Worm (Caenorhabditis elegans): ENCODE measurements around the gene pqn-41.

The pqn-41 gene

DNA sequence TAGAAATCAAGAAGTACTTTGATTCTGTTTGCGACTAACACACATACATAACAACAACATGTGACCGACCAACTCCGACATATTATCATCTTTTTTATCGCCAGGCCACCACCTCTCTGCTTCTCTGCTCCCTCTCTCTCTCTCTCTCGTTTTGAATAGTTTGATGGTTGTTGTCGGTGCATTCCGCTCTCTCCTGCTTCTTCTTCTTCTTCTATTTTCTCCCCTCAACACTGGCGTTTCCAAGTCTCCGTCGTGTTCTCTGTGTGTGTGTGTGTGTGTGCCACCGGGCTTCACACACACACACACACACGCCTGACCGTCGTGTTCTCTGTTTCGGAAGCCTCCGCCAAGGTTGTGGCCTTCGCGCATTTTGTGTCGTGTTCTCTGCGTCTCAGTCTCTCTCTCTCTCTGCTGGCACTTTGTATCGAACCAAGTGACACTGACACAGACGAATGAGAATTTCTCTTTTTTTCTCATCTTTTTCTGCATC is 19.3 kb downstream of the pqn-41 start (continued):
- TF ChIP-seq fkh-10 (GFP tag; optimal IDR thresholded peaks at IDR 0.05) (peak; percentile 94), mep-1 (tag; optimal IDR thresholded peaks at IDR 0.05) (peak; percentile 82), elt-2 (tag; optimal IDR thresholded peaks at IDR 0.05) (peak; percentile 99), ceh-82 (tag; optimal IDR thresholded peaks at IDR 0.05) (peak; percentile 87 to 91 (median 91)), hlh-4 (tag; optimal IDR thresholded peaks at IDR 0.05) (peak; percentile 1), fos-1 (tag; optimal IDR thresholded peaks at IDR 0.05) (peak; percentile 92), egl-27 (tag; optimal IDR thresholded peaks at IDR 0.05) (peak; percentile 95 to 99), C04F5.9 (tag; optimal IDR thresholded peaks at IDR 0.05) (peak; percentile 80), mab-9 (GFP tag; IDR thresholded peaks at IDR 0.05) (peak; percentile 88), tbx-2 (tag; optimal IDR thresholded peaks at IDR 0.05) (peak; percentile 99), nhr-76 (tag; optimal IDR thresholded peaks at IDR 0.05) (no peak), lin-39 (tag; optimal IDR thresholded peaks at IDR 0.05) (peak; percentile 89), ztf-11 (tag; optimal IDR thresholded peaks at IDR 0.05) (peak in 1 of 2 experiments; percentile 89), unc-98 (GFP tag; IDR thresholded peaks at IDR 0.05) (peak; percentile 22; the same call in 1 of the 2 replicates), lin-14 (GFP tag; optimal IDR thresholded peaks at IDR 0.05) (peak; percentile 100), pag-3 (tag; optimal IDR thresholded peaks at IDR 0.05; ENCODE audit: borderline replicate concordance, insufficient read depth) (no peak), nhr-19 (GFP tag; conservative IDR thresholded peaks at IDR 0.05) (peak; percentile 98), ceh-88 (GFP tag; IDR thresholded peaks at IDR 0.05) (peak; percentile 91), alr-1 (tag; optimal IDR thresholded peaks at IDR 0.05; ENCODE audit: borderline replicate concordance) (no peak), unc-62 (GFP tag; optimal IDR thresholded peaks at IDR 0.05) (peak; percentile 81), rnt-1 (tag; optimal IDR thresholded peaks at IDR 0.05) (peak; percentile 94), ces-1 (GFP tag; optimal IDR thresholded peaks at IDR 0.05) (no peak), nhr-28 (tag; optimal IDR thresholded peaks at IDR 0.05) (peak; percentile 61), ets-5 (GFP tag; IDR thresholded peaks at IDR 0.05) (no peak), irx-1 (tag; optimal IDR thresholded peaks at IDR 0.05) (peak; percentile 99), ceh-90 (tag; optimal IDR thresholded peaks at IDR 0.05) (no peak), skn-1 (tag; optimal IDR thresholded peaks at IDR 0.05) (peak; percentile 86), unc-30 (tag; optimal IDR thresholded peaks at IDR 0.05) (no peak), aha-1 (tag; optimal IDR thresholded peaks at IDR 0.05) (peak; percentile 89), unc-130 (tag; optimal IDR thresholded peaks at IDR 0.05) (peak; percentile 97), sox-4 (tag; optimal IDR thresholded peaks at IDR 0.05) (peak; percentile 94), C34B4.2 (tag; optimal IDR thresholded peaks at IDR 0.05) (peak; percentile 47), lir-3 (tag; optimal IDR thresholded peaks at IDR 0.05; ENCODE audit: poor library complexity) (peak; percentile 88), nhr-47 (tag; optimal IDR thresholded peaks at IDR 0.05) (peak; percentile 99), hpl-2 (GFP tag; optimal IDR thresholded peaks at IDR 0.05) (peak; percentile 40), zag-1 (tag; optimal IDR thresholded peaks at IDR 0.05) (peak; percentile 84), dpl-1 (GFP tag; optimal IDR thresholded peaks at IDR 0.05) (peak; percentile 64 to 71 (median 70)), lin-35 (GFP tag; optimal IDR thresholded peaks at IDR 0.05) (peak; percentile 68 to 87), fkh-4 (tag; optimal IDR thresholded peaks at IDR 0.05; ENCODE audit: borderline replicate concordance) (peak; percentile 70), nhr-77 (tag; optimal IDR thresholded peaks at IDR 0.05) (peak; percentile 92), nhr-90 (tag; optimal IDR thresholded peaks at IDR 0.05; ENCODE audit: poor library complexity) (peak; percentile 97), mdl-1 (tag; optimal IDR thresholded peaks at IDR 0.05) (peak; percentile 75 to 96), isw-1 (GFP tag; IDR thresholded peaks at IDR 0.05) (peak; percentile 79), nhr-12 (tag; optimal IDR thresholded peaks at IDR 0.05) (peak; percentile 6), nhr-85 (tag) (peak; percentile 100), efl-3 (GFP tag; optimal IDR thresholded peaks at IDR 0.05) (peak; percentile 86), egl-13 (tag; optimal IDR thresholded peaks at IDR 0.05) (peak; percentile 99), xbp-1 (tag; optimal IDR thresholded peaks at IDR 0.05) (peak; percentile 94), dsc-1 (tag; optimal IDR thresholded peaks at IDR 0.05) (peak; percentile 98), lin-15B (tag; optimal IDR thresholded peaks at IDR 0.05) (peak; percentile 40), snu-23 (GFP tag; optimal IDR thresholded peaks at IDR 0.05) (peak; percentile 98), aly-2 (tag; optimal IDR thresholded peaks at IDR 0.05) (peak; percentile 85)

Data from whole organism, L1 larva.